Worm (Caenorhabditis elegans) whole organism, midembryonic: ENCODE data around the gene C46C11.4.

Experiments
- T22C8.4 ChIP-seq: fragments of 200-800 bp; sonication (Bioruptor generic); IDR thresholded peaks from 2 replicates; pipeline ENCODE4 v1.3.6; 2022; ENCODE audit warnings: missing genetic modification characterization, missing compliant biosample characterization
- flt-1 ChIP-seq: fragments of 200-800 bp; sonication (Bioruptor generic); IDR thresholded peaks from 2 replicates; pipeline ENCODE4 v1.3.6; 2022; ENCODE audit warnings: missing genetic modification characterization, missing compliant biosample characterization
- klf-2 ChIP-seq: fragments of 200-800 bp; sonication (Bioruptor generic); conservative IDR thresholded peaks from 2 replicates; pipeline ENCODE4 v1.3.6; 2022; ENCODE audit warnings: missing genetic modification reagents, missing genetic modification characterization, missing compliant biosample characterization
- med-1 ChIP-seq: sonication (generic microtip); optimal IDR thresholded peaks from 2 replicates; lab custom pipeline; 2017; ENCODE audit warnings: missing genetic modification characterization, mild to moderate bottlenecking, missing compliant biosample characterization, antibody characterized with exemption, missing genetic modification reagents; ENCODE audit not compliant: insufficient read depth
- ref-1 ChIP-seq: fragments of 200-800 bp; sonication (Bioruptor generic); conservative IDR thresholded peaks from 2 replicates; pipeline ENCODE4 v1.3.6; 2022; ENCODE audit warnings: missing genetic modification reagents, missing genetic modification characterization, missing compliant biosample characterization
- tab-1 ChIP-seq: fragments of 200-800 bp; sonication (Bioruptor generic); IDR thresholded peaks from 2 replicates; pipeline ENCODE4 v1.3.6; 2022; ENCODE audit warnings: missing genetic modification characterization, missing compliant biosample characterization
- ztf-23 ChIP-seq: fragments of 200-800 bp; sonication (Bioruptor generic); IDR thresholded peaks from 2 replicates; pipeline ENCODE4 v1.3.6; 2022; ENCODE audit warnings: missing genetic modification reagents, missing genetic modification characterization, missing compliant biosample characterization
- ztf-29 ChIP-seq: fragments of 200-800 bp; sonication (Bioruptor generic); IDR thresholded peaks from 2 replicates; pipeline ENCODE4 v1.3.6; 2022; ENCODE audit warnings: missing genetic modification reagents, missing genetic modification characterization, missing compliant biosample characterization

- TF ChIP-seq flt-1 (GFP tag; lab: Robert Waterston, UW) (no peak), klf-2 (GFP tag; lab: Robert Waterston, UW) (no peak), tab-1 (no peak), ref-1 (GFP tag; lab: Robert Waterston, UW) (no peak), ztf-23 (GFP tag; lab: Robert Waterston, UW) (no peak), med-1 (GFP tag; lab: Kevin White, UChicago) (no peak), T22C8.4 (GFP tag; lab: Robert Waterston, UW) (no peak), ztf-29 (GFP tag; lab: Robert Waterston, UW) (no peak)
Measured at ce11 chrX:4657577-4657976, 10.6 kb upstream of the C46C11.4 start.
